Worm (Caenorhabditis elegans) whole organism, young adult: Measurements from ENCODE around the gene cutl-18.

ENCODE experiments used
- C06A6.2 ChIP-seq: fragments of 200-800 bp; sonication (Bioruptor generic); conservative IDR thresholded peaks from 2 replicates; pipeline ENCODE4 v1.3.6; 2022; ENCODE audit warnings: missing genetic modification characterization, missing compliant biosample characterization
- atf-7 ChIP-seq: sonication (generic microtip); optimal IDR thresholded peaks from 2 replicates; lab custom pipeline; 2017; ENCODE audit warnings: mild to moderate bottlenecking, missing genetic modification characterization, missing compliant biosample characterization
- ceh-100 ChIP-seq: fragments of 200-800 bp; sonication (Bioruptor generic); IDR thresholded peaks from 2 replicates; pipeline ENCODE4 v1.3.6; 2022; ENCODE audit warnings: missing genetic modification reagents, missing genetic modification characterization, missing compliant biosample characterization
- ceh-91 ChIP-seq: fragments of 200-800 bp; sonication (Bioruptor generic); IDR thresholded peaks from 2 replicates; pipeline ENCODE4 v1.3.6; 2022; ENCODE audit warnings: missing genetic modification reagents, missing genetic modification characterization, missing compliant biosample characterization
- lin-35 ChIP-seq, 3 experiments: fragments of 150-350 bp in 2 of 3; sonication (generic microtip) in 1 of 3; optimal IDR thresholded peaks; 2 replicates each; lab custom pipeline; 2014 to 2018; ENCODE audit warnings: missing biosample characterization in 3 of 3, missing genetic modification characterization in 3 of 3, missing genetic modification reagents in 3 of 3
- lir-1 ChIP-seq: fragments of 200-800 bp; sonication (Bioruptor generic); conservative IDR thresholded peaks from 2 replicates; pipeline ENCODE4 v1.3.6; 2022; ENCODE audit warnings: missing genetic modification reagents, missing genetic modification characterization, missing compliant biosample characterization
- nfya-1 ChIP-seq: sonication (generic microtip); optimal IDR thresholded peaks from 2 replicates; lab custom pipeline; 2017; ENCODE audit warnings: antibody characterized with exemption, missing compliant biosample characterization, missing genetic modification characterization, borderline replicate concordance; ENCODE audit not compliant: insufficient read depth
- nhr-179 ChIP-seq: sonication (generic microtip); optimal IDR thresholded peaks from 2 replicates; lab custom pipeline; 2016; ENCODE audit warnings: mild to moderate bottlenecking, missing genetic modification characterization, missing compliant biosample characterization
- pha-4 ChIP-seq: fragments of 150-350 bp; sonication (generic microtip); optimal IDR thresholded peaks from 2 replicates; lab custom pipeline; 2014; ENCODE audit warnings: missing biosample characterization, missing genetic modification reagents, missing genetic modification characterization
- rcor-1 ChIP-seq: fragments of 200-800 bp; sonication (Bioruptor generic); IDR thresholded peaks from 2 replicates; pipeline ENCODE4 v1.3.6; 2022; ENCODE audit warnings: missing genetic modification reagents, missing genetic modification characterization, missing compliant biosample characterization
- repo-1 ChIP-seq: sonication (generic microtip); optimal IDR thresholded peaks from 2 replicates; lab custom pipeline; 2017; ENCODE audit warnings: mild to moderate bottlenecking, missing genetic modification characterization, missing compliant biosample characterization
- somi-1 ChIP-seq: fragments of 200-800 bp; sonication (Bioruptor generic); optimal IDR thresholded peaks from 2 replicates; lab custom pipeline; 2018; ENCODE audit warnings: mild to moderate bottlenecking, missing genetic modification characterization, missing compliant biosample characterization
- xnd-1 ChIP-seq: sonication (generic microtip); optimal IDR thresholded peaks from 2 replicates; lab custom pipeline; 2016; ENCODE audit warnings: missing genotype, missing genetic modification reagents, missing genetic modification characterization, missing compliant biosample characterization

- TF ChIP-seq rcor-1 (GFP tag; lab: Robert Waterston, UW) (no peak), ceh-100 (GFP tag; lab: Robert Waterston, UW) (no peak), somi-1 (GFP tag; lab: Kevin White, UChicago) (no peak), ceh-91 (GFP tag; lab: Robert Waterston, UW) (no peak), lir-1 (GFP tag; lab: Robert Waterston, UW) (no peak), lin-35 (GFP tag; optimal IDR thresholded peaks at IDR 0.05; lab: Kevin White, UChicago) (no peak), C06A6.2 (GFP tag; lab: Robert Waterston, UW) (no peak), xnd-1 (tag; lab: Kevin White, UChicago) (no peak), nhr-179 (tag; lab: Kevin White, UChicago) (no peak), atf-7 (tag; lab: Kevin White, UChicago) (no peak), pha-4 (tag; lab: Kevin White, UChicago) (no peak), repo-1 (tag; lab: Kevin White, UChicago) (no peak), nfya-1 (tag; lab: Kevin White, UChicago) (no peak)
Observed at ce11 chrV:11320860-11321259, 4.2 kb upstream of the cutl-18 start.
